Worm (Caenorhabditis elegans) whole organism, young adult: ENCODE data around the gene cyn-10.

ENCODE experiments used
- atf-7 ChIP-seq: sonication (generic microtip); optimal IDR thresholded peaks from 2 replicates; lab custom pipeline; 2017; ENCODE audit warnings: mild to moderate bottlenecking, missing genetic modification characterization, missing compliant biosample characterization
- ekl-4 ChIP-seq: fragments of 200-800 bp; sonication (Bioruptor generic); IDR thresholded peaks from 2 replicates; pipeline ENCODE4 v1.3.6; 2022; ENCODE audit warnings: missing genetic modification reagents, missing genetic modification characterization, missing compliant biosample characterization
- lin-26 ChIP-seq: fragments of 200-800 bp; sonication (Bioruptor generic); IDR thresholded peaks from 2 replicates; pipeline ENCODE4 v1.3.6; 2022; ENCODE audit warnings: missing genetic modification reagents, missing genetic modification characterization, missing compliant biosample characterization
- lin-40 ChIP-seq: sonication (generic microtip); optimal IDR thresholded peaks from 2 replicates; lab custom pipeline; 2016; ENCODE audit warnings: missing genetic modification characterization, mild to moderate bottlenecking, missing compliant biosample characterization, missing genotype, missing genetic modification reagents
- pbrm-1 ChIP-seq: fragments of 200-800 bp; sonication (Bioruptor generic); IDR thresholded peaks from 2 replicates; pipeline ENCODE4 v1.3.6; 2022; ENCODE audit warnings: missing genetic modification reagents, missing genetic modification characterization, missing compliant biosample characterization
- unc-62 ChIP-seq: fragments of 150-350 bp; optimal IDR thresholded peaks from 2 replicates; lab custom pipeline; 2014; ENCODE audit warnings: missing biosample characterization, missing genetic modification reagents, missing genetic modification characterization

DNA sequence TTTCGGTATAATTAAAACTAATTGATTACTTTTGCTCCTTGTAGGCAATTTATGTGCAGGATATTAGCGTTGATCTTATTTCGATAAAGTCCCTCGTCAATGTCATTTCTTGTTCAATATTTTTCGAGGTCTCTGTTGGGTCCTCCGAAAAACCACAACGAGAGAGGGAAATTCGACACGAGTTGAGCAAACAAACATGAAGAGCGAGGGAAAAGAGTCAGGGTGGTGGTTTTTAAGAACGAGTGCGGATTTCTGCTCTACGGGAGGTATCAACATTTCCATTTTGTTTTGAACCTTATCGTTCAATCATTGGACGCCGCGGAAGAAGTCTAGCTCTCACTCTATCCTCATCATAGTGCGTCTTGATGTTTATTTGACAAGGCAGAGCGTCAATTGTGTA, 21.6 kb upstream of the cyn-10 start:
- TF ChIP-seq lin-40 (tag; lab: Kevin White, UChicago): no peak
- TF ChIP-seq pbrm-1 (GFP tag; lab: Robert Waterston, UW): no peak
- no peak for TF ChIP-seq unc-62
- no peak for TF ChIP-seq lin-26
- TF ChIP-seq ekl-4 (GFP tag; lab: Robert Waterston, UW): no peak
- TF ChIP-seq atf-7 (tag; lab: Kevin White, UChicago): no peak
